Fruit fly (Drosophila melanogaster): ENCODE data around the gene S6KL.

DNA sequence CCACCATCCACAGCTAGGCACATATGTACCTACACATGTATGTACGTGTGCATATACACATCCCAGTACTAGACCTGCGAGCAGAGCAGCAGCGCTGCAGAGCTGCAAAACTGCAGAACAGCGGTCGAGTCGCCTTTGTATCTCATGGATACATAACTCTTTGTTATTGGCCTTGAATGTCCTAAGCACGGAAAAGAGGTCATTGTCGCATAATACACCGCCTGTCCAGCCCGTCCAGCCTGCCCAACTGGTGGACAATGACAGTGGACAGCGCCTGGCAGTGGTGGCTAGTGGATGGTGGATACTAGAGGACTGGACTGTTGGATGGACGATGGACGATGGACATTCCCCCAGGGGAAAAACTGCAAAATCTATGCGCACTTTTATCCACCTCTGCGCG is 13.0 kb downstream of the S6KL start:
- TF ChIP-seq Pif1A (GFP tag; optimal IDR thresholded peaks at IDR 0.05): no peak
- no peak for TF ChIP-seq CG4496 (GFP tag; IDR thresholded peaks at IDR 0.05)
- no peak for TF ChIP-seq CG10348 (GFP tag; IDR thresholded peaks at IDR 0.05)
- TF ChIP-seq CG9948 (tag; optimal IDR thresholded peaks at IDR 0.05): no peak
- TF ChIP-seq CG17806 (tag; optimal IDR thresholded peaks at IDR 0.05): no peak
- no peak for TF ChIP-seq Snoo (tag; optimal IDR thresholded peaks at IDR 0.05)
- no peak for TF ChIP-seq CG8159 (tag; optimal IDR thresholded peaks at IDR 0.05)
- TF ChIP-seq CG13204 (GFP tag; optimal IDR thresholded peaks at IDR 0.05): no peak
- TF ChIP-seq rn (GFP tag; IDR thresholded peaks at IDR 0.05): no peak
- no peak for TF ChIP-seq gl (tag; optimal IDR thresholded peaks at IDR 0.05)
- no peak for TF ChIP-seq CG32121 (GFP tag; IDR thresholded peaks at IDR 0.05)
- TF ChIP-seq fd96Ca (GFP tag; IDR thresholded peaks at IDR 0.05): no peak
